Worm (Caenorhabditis elegans) whole organism, L4/young adult: ENCODE data around the gene col-102.

Source experiments
- dao-5 ChIP-seq: sonication (generic microtip); optimal IDR thresholded peaks from 2 replicates; lab custom pipeline; 2016; ENCODE audit warnings: missing genotype, missing genetic modification characterization, moderate library complexity, missing compliant biosample characterization
- him-1 ChIP-seq: sonication (generic microtip); optimal IDR thresholded peaks from 2 replicates; lab custom pipeline; 2016; ENCODE audit warnings: missing genotype, missing genetic modification reagents, missing genetic modification characterization, missing compliant biosample characterization

DNA sequence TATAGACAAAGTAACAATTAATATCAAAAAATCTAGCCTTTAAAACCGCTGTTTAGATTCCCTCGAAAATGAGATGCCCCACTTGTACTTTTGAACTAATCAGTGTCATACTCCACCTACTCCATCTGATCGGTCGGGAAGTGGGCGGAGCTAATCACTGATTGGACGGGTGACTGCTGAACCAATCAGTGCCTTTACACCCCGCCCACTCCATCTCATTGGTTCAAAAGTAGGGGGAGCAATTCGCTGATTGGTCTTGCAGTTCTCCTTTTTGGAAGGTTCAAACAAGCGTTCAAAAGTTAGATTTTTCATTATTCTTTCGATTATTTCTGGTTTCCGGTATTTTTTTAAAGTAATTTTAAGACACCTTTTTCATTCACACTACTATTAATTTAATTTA is 8.9 kb downstream of the col-102 start:
- TF ChIP-seq dao-5 (tag; lab: Kevin White, UChicago): no peak
- TF ChIP-seq him-1 (tag; lab: Kevin White, UChicago): no peak
